Worm (Caenorhabditis elegans) whole organism, early embryonic: ENCODE data around the gene rps-1.

Experiments
- B0310.2 ChIP-seq: sonication (generic microtip); optimal IDR thresholded peaks from 2 replicates; lab custom pipeline; 2016; ENCODE audit warnings: mild to moderate bottlenecking, missing genetic modification characterization, missing compliant biosample characterization
- F13C5.2 ChIP-seq: sonication (generic microtip); optimal IDR thresholded peaks from 2 replicates; lab custom pipeline; 2017; ENCODE audit warnings: mild to moderate bottlenecking, missing genetic modification characterization, inconsistent platforms, missing compliant biosample characterization
- ama-1 ChIP-seq: fragments of 150-350 bp; optimal IDR thresholded peaks from 2 replicates; lab custom pipeline; 2014
- ceh-36 ChIP-seq: sonication (generic microtip); optimal IDR thresholded peaks from 2 replicates; lab custom pipeline; 2016; ENCODE audit warnings: missing genetic modification characterization, inconsistent platforms, missing compliant biosample characterization
- flt-1 ChIP-seq: fragments of 200-800 bp; sonication (Bioruptor generic); IDR thresholded peaks from 2 replicates; pipeline ENCODE4 v1.3.6; 2022; ENCODE audit warnings: missing genetic modification characterization, missing compliant biosample characterization
- hmbx-1 ChIP-seq: sonication (generic microtip); optimal IDR thresholded peaks from 2 replicates; lab custom pipeline; 2016; ENCODE audit warnings: mild to moderate bottlenecking, missing genetic modification characterization, missing compliant biosample characterization
- scrt-1 ChIP-seq: fragments of 200-800 bp; sonication (Bioruptor generic); IDR thresholded peaks from 2 replicates; pipeline ENCODE4 v1.3.6; 2022; ENCODE audit warnings: missing genetic modification characterization, missing compliant biosample characterization
- sea-1 ChIP-seq: fragments of 200-800 bp; sonication (Bioruptor generic); conservative IDR thresholded peaks from 2 replicates; pipeline ENCODE4 v1.3.6; 2022; ENCODE audit warnings: missing genetic modification characterization, missing compliant biosample characterization
- tbx-11 ChIP-seq: fragments of 200-800 bp; sonication (Bioruptor generic); IDR thresholded peaks from 2 replicates; pipeline ENCODE4 v1.3.6; 2022; ENCODE audit warnings: missing genetic modification characterization, missing compliant biosample characterization
- tbx-37 ChIP-seq: fragments of 200-800 bp; sonication (Bioruptor generic); conservative IDR thresholded peaks from 2 replicates; pipeline ENCODE4 v1.3.6; 2022; ENCODE audit warnings: missing genetic modification reagents, missing genetic modification characterization, missing compliant biosample characterization
- tra-4 ChIP-seq: sonication (generic microtip); optimal IDR thresholded peaks from 2 replicates; lab custom pipeline; 2017; ENCODE audit warnings: missing genetic modification characterization, missing compliant biosample characterization

DNA sequence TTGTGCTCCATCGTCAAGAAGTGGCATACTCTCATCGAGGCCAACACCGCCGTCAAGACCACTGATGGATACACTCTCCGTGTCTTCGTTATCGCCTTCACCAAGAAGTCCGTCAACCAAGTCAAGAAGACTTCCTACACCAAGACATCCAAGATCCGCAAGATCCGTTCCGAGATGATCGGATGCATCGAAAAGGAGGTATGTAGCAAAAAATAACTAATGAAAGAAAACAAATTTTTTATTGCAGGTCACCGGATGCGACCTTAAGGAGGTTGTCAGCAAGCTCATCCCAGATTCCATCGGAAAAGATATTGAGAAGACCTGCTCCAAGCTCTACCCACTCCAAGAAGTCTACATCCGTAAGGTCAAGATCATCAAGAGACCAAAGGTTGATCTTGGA is 595 bp downstream of the rps-1 start:
- TF ChIP-seq flt-1 (GFP tag; lab: Robert Waterston, UW) (no peak), ama-1 (lab: Kevin White, UChicago) (no peak), F13C5.2 (tag; lab: Kevin White, UChicago) (no peak), tbx-37 (no peak), tbx-11 (GFP tag; lab: Robert Waterston, UW) (no peak), scrt-1 (GFP tag; lab: Robert Waterston, UW) (no peak), sea-1 (no peak), B0310.2 (tag; lab: Kevin White, UChicago) (no peak), tra-4 (no peak), hmbx-1 (tag; lab: Kevin White, UChicago) (no peak), ceh-36 (no peak)
